Worm (Caenorhabditis elegans) whole organism, young adult: Measurements from ENCODE around the gene F02D8.4.

Experiments used
- ama-1 ChIP-seq, 3 experiments: fragments of 150-350 bp in 1 of 3; sonication (generic microtip) in 2 of 3; optimal IDR thresholded peaks; 2 replicates each; lab custom pipeline; 2014 to 2018; ENCODE audit warnings: missing biosample characterization in 2 of 3, missing genetic modification characterization in 2 of 3, missing genetic modification reagents in 2 of 3
- atf-7 ChIP-seq: sonication (generic microtip); optimal IDR thresholded peaks from 2 replicates; lab custom pipeline; 2017; ENCODE audit warnings: mild to moderate bottlenecking, missing genetic modification characterization, missing compliant biosample characterization
- mel-28 ChIP-seq: sonication (generic microtip); optimal IDR thresholded peaks from 2 replicates; lab custom pipeline; 2016; ENCODE audit warnings: borderline replicate concordance, mild to moderate bottlenecking, missing genetic modification characterization, missing compliant biosample characterization
- sea-2 ChIP-seq: fragments of 200-800 bp; sonication (Bioruptor generic); IDR thresholded peaks from 2 replicates; pipeline ENCODE4 v1.3.6; 2022; ENCODE audit warnings: missing genetic modification characterization, missing compliant biosample characterization
- ztf-22 ChIP-seq: fragments of 200-800 bp; sonication (Bioruptor generic); optimal IDR thresholded peaks from 2 replicates; lab custom pipeline; 2018; ENCODE audit warnings: mild to moderate bottlenecking, missing genetic modification characterization, moderate library complexity, missing compliant biosample characterization

DNA sequence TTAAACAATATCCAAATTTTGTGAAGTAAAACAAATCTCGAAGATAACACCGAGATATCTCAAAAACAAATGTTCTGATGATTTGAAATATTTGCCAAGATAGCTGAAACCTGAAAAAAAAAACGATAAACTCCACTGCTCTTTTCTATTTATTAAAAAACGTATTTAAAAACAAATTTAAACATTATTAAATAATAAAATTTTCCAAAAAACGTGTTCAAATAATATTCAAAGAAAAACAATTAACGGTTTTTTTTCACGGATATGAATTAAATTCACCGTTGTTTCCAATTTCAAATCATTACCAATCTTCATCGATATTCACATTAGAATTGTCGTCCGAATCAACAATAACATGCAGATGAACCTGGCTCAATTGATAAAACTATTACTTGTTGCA is 11.5 kb downstream of the F02D8.4 start, which contains the start of gene irld-14:
- TF ChIP-seq mel-28 (no peak), ama-1 (optimal IDR thresholded peaks at IDR 0.05; lab: Kevin White, UChicago) (no peak), ama-1 (GFP tag; optimal IDR thresholded peaks at IDR 0.05; lab: Kevin White, UChicago) (no peak), ztf-22 (no peak), sea-2 (GFP tag; lab: Robert Waterston, UW) (no peak), atf-7 (no peak)
